Fruit fly (Drosophila melanogaster) whole organism: ENCODE results near the gene CG14563.

Experiments
- EcR ChIP-seq, 2 experiments: fragments of >200 bp; optimal IDR thresholded peaks; 2 replicates each; lab custom pipeline; 2017; ENCODE audit warnings: missing biosample characterization in 2 of 2, missing genetic modification characterization in 2 of 2, missing genetic modification reagents in 2 of 2
- usp ChIP-seq: fragments of >200 bp; optimal IDR thresholded peaks from 2 replicates; lab custom pipeline; 2017; ENCODE audit warnings: missing biosample characterization, missing genetic modification characterization, mixed read lengths

dm6 chr3L:21871804-21872203 lies 29.6 kb upstream of the CG14563 start:
- TF ChIP-seq usp (no peak), EcR (GFP tag; optimal IDR thresholded peaks at IDR 0.05; lab: Kevin White, UChicago) (no peak)
